Fruit fly (Drosophila melanogaster): Measurements from ENCODE around the gene Polr1B.
A peak's percentile ranks its signal among the peaks of the same experiment; 100 is the strongest.

DNA sequence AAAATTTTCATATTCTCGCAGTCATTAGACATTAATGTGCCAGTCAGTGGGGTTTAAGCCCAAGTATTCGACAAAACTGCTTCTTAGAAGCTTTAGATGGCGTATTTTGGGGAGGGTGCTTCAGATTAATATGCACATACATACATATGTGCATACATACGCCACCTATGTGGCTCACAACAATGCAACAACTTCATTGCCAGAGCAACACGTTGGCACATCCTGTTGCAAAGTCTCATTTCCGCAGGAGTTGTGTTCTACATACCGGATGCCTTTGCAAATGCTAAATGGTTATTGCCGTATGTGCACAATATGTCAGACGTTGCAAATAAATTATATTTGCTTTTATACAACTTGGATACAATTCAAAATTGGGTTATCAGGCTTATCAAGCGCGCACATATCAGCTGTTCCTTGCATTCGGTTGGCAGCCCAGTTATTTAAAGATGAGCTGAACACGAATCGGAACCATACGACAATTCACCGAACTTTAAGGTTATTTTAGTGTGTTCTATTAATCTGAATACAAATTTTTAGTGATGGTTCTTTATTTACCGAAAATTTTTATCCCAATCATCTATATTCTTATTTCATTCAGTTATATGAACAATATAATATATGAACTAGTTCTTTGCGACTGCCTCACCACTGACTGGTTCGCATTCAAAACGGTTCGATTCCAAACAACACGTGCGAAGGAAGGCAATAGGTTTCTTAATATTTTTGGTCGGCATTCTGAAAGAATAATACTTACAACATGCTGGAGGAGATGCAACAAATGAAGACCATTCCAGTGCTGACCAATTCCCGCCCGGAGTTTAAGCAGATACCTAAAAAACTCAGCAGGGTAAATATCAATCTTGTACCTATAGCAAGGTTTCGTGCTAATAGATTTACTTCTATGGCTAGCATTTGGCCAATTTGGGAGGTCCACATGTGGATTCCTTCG lies at the start of gene Polr1B:
- peak; percentile 96 for TF ChIP-seq Mnt (GFP tag; optimal IDR thresholded peaks at IDR 0.05)
- no peak for TF ChIP-seq cnc (optimal IDR thresholded peaks at IDR 0.05)
- TF ChIP-seq Clk (GFP tag; optimal IDR thresholded peaks at IDR 0.05), result no peak
- no peak for TF ChIP-seq CG33017 (tag; optimal IDR thresholded peaks at IDR 0.05)
- no peak for TF ChIP-seq kay (GFP tag; ENCODE audit: borderline replicate concordance)
- TF ChIP-seq CG11617 (GFP tag; optimal IDR thresholded peaks at IDR 0.05), result peak; percentile 33

Measured in whole organism, adult.